Worm (Caenorhabditis elegans) whole organism, L4 larva: ENCODE measurements around the gene vha-7.

ENCODE experiments used
- F44E2.7 ChIP-seq: fragments of 200-800 bp; sonication (Bioruptor generic); IDR thresholded peaks from 2 replicates; pipeline ENCODE4 v2.1.2; 2022; ENCODE audit warnings: missing genetic modification characterization, missing compliant biosample characterization
- R02D3.7 ChIP-seq: fragments of 150-350 bp; sonication (generic microtip); optimal IDR thresholded peaks from 3 replicates; lab custom pipeline; 2014; ENCODE audit warnings: missing biosample characterization, missing genetic modification characterization
- Y105C5A.15 ChIP-seq: fragments of 200-800 bp; sonication (Bioruptor generic); IDR thresholded peaks from 2 replicates; pipeline ENCODE4 v1.3.6; 2022; ENCODE audit warnings: missing genetic modification characterization, missing compliant biosample characterization
- Y5F2A.4 ChIP-seq: fragments of 200-800 bp; sonication (Bioruptor generic); optimal IDR thresholded peaks from 2 replicates; lab custom pipeline; 2018; ENCODE audit warnings: mild to moderate bottlenecking, missing genetic modification characterization, missing compliant biosample characterization
- aha-1 ChIP-seq: fragments of 150-350 bp; peaks from one replicate; lab custom pipeline; 2014; ENCODE audit warnings: missing biosample characterization, missing genetic modification characterization
- ama-1 ChIP-seq: fragments of 150-350 bp; optimal IDR thresholded peaks from 2 replicates; lab custom pipeline; 2014; ENCODE audit warnings: inconsistent platforms, mixed read lengths
- arid-1 ChIP-seq: fragments of 200-800 bp; sonication (Bioruptor generic); conservative IDR thresholded peaks from 2 replicates; pipeline ENCODE4 v1.3.6; 2022; ENCODE audit warnings: missing genetic modification reagents, missing genetic modification characterization, missing compliant biosample characterization
- ceh-62 ChIP-seq: sonication (generic microtip); optimal IDR thresholded peaks from 2 replicates; lab custom pipeline; 2017; ENCODE audit warnings: missing biosample characterization, missing genetic modification characterization
- ceh-82 ChIP-seq: sonication (generic microtip); optimal IDR thresholded peaks from 2 replicates; lab custom pipeline; 2017; ENCODE audit warnings: missing biosample characterization, missing genetic modification characterization
- ces-1 ChIP-seq: fragments of 150-350 bp; sonication (generic microtip); optimal IDR thresholded peaks from 4 replicates; lab custom pipeline; 2014; ENCODE audit warnings: missing biosample characterization, missing genetic modification reagents, missing genetic modification characterization
- cey-2 ChIP-seq: sonication (generic microtip); optimal IDR thresholded peaks from 3 replicates; lab custom pipeline; 2017; ENCODE audit warnings: missing genetic modification characterization, mild to moderate bottlenecking, missing compliant biosample characterization, antibody characterized with exemption, borderline replicate concordance; ENCODE audit not compliant: insufficient read depth
- daf-12 ChIP-seq: fragments of 150-350 bp; optimal IDR thresholded peaks from 2 replicates; lab custom pipeline; 2014; ENCODE audit warnings: missing biosample characterization, missing genetic modification reagents, missing genetic modification characterization
- daf-16 ChIP-seq, 3 experiments: sonication (generic microtip); optimal IDR thresholded peaks; 2 replicates each; lab custom pipeline; 2016 to 2017; ENCODE audit warnings: missing genetic modification characterization in 3 of 3, missing genetic modification reagents in 3 of 3, mild to moderate bottlenecking in 2 of 3, missing compliant biosample characterization in 2 of 3, missing biosample characterization in 1 of 3, moderate library complexity in 1 of 3
- daf-19 ChIP-seq: fragments of 200-800 bp; sonication (Bioruptor generic); conservative IDR thresholded peaks from 2 replicates; pipeline ENCODE4 v1.3.6; 2022; ENCODE audit warnings: missing genetic modification characterization, missing compliant biosample characterization
- dmd-6 ChIP-seq: fragments of 200-800 bp; sonication (Bioruptor generic); IDR thresholded peaks from 2 replicates; pipeline ENCODE4 v1.3.6; 2022; ENCODE audit warnings: missing genetic modification reagents, missing genetic modification characterization, missing compliant biosample characterization
- dmd-8 ChIP-seq: fragments of 200-800 bp; sonication (Bioruptor generic); IDR thresholded peaks from 2 replicates; pipeline ENCODE4 v1.3.6; 2022; ENCODE audit warnings: missing genetic modification characterization, missing compliant biosample characterization
- dve-1 ChIP-seq: sonication (generic microtip); optimal IDR thresholded peaks from 2 replicates; lab custom pipeline; 2017; ENCODE audit warnings: antibody characterized with exemption, mild to moderate bottlenecking, missing genetic modification characterization, missing compliant biosample characterization; ENCODE audit not compliant: insufficient read depth
- egl-27 ChIP-seq: sonication (generic microtip); optimal IDR thresholded peaks from 3 replicates; lab custom pipeline; 2017; ENCODE audit warnings: missing biosample characterization, missing genetic modification reagents, missing genetic modification characterization
- egl-43 ChIP-seq: fragments of 200-800 bp; sonication (Bioruptor generic); IDR thresholded peaks from 2 replicates; pipeline ENCODE4 v1.3.6; 2022; ENCODE audit warnings: missing genetic modification reagents, missing genetic modification characterization, missing compliant biosample characterization
- hif-1 ChIP-seq, 2 experiments: sonication (generic microtip); optimal IDR thresholded peaks; 2 replicates each; lab custom pipeline; 2016 to 2017; ENCODE audit warnings: missing compliant biosample characterization in 2 of 2, missing genetic modification characterization in 2 of 2, missing genetic modification reagents in 2 of 2, missing genotype in 2 of 2, mild to moderate bottlenecking in 1 of 2
- hlh-11 ChIP-seq: fragments of 200-800 bp; sonication (Bioruptor generic); optimal IDR thresholded peaks from 2 replicates; lab custom pipeline; 2018; ENCODE audit warnings: mild to moderate bottlenecking, missing genetic modification characterization, missing compliant biosample characterization
- hlh-30 ChIP-seq: sonication (generic microtip); optimal IDR thresholded peaks from 2 replicates; lab custom pipeline; 2017; ENCODE audit warnings: antibody characterized with exemption, mild to moderate bottlenecking, missing genetic modification characterization, missing compliant biosample characterization; ENCODE audit not compliant: insufficient read depth
- hmg-1.1 ChIP-seq: fragments of 200-800 bp; sonication (Bioruptor generic); IDR thresholded peaks from 2 replicates; pipeline ENCODE4 v1.3.6; 2022; ENCODE audit warnings: missing genetic modification reagents, missing genetic modification characterization, missing compliant biosample characterization
- lim-7 ChIP-seq: fragments of 200-800 bp; sonication (Bioruptor generic); IDR thresholded peaks from 2 replicates; pipeline ENCODE4 v1.3.6; 2022; ENCODE audit warnings: missing genetic modification characterization, missing compliant biosample characterization
- lin-1 ChIP-seq: fragments of 200-800 bp; sonication (Bioruptor generic); IDR thresholded peaks from 2 replicates; pipeline ENCODE4 v1.3.6; 2022; ENCODE audit warnings: missing genetic modification reagents, missing genetic modification characterization, missing compliant biosample characterization
- lin-38 ChIP-seq: fragments of 200-800 bp; sonication (Bioruptor generic); IDR thresholded peaks from 2 replicates; pipeline ENCODE4 v1.3.6; 2022; ENCODE audit warnings: missing genetic modification reagents, missing genetic modification characterization, missing compliant biosample characterization
- madf-9 ChIP-seq: fragments of 200-800 bp; sonication (Bioruptor generic); conservative IDR thresholded peaks from 2 replicates; pipeline ENCODE4 v1.3.6; 2022; ENCODE audit warnings: missing genetic modification reagents, missing genetic modification characterization, missing compliant biosample characterization
- mxl-2 ChIP-seq: fragments of 200-800 bp; sonication (Bioruptor generic); conservative IDR thresholded peaks from 2 replicates; pipeline ENCODE4 v1.3.6; 2022; ENCODE audit warnings: missing genetic modification reagents, missing genetic modification characterization, missing compliant biosample characterization
- mxl-3 ChIP-seq: fragments of 200-800 bp; sonication (Bioruptor generic); optimal IDR thresholded peaks from 2 replicates; lab custom pipeline; 2018; ENCODE audit warnings: mild to moderate bottlenecking, missing genetic modification characterization, missing compliant biosample characterization
- nhr-102 ChIP-seq: sonication (generic microtip); optimal IDR thresholded peaks from 2 replicates; lab custom pipeline; 2016; ENCODE audit warnings: mild to moderate bottlenecking, missing genetic modification characterization, moderate library complexity, missing compliant biosample characterization
- nhr-11 ChIP-seq: fragments of 150-350 bp; optimal IDR thresholded peaks from 2 replicates; lab custom pipeline; 2014; ENCODE audit warnings: missing biosample characterization, missing genetic modification characterization
- nhr-111 ChIP-seq: fragments of 200-800 bp; sonication (Bioruptor generic); optimal IDR thresholded peaks from 2 replicates; lab custom pipeline; 2018; ENCODE audit warnings: mild to moderate bottlenecking, missing genetic modification characterization, missing compliant biosample characterization
- nhr-237 ChIP-seq: sonication (generic microtip); optimal IDR thresholded peaks from 2 replicates; lab custom pipeline; 2017; ENCODE audit warnings: missing biosample characterization, missing genetic modification characterization
- nhr-25 ChIP-seq: sonication (generic microtip); optimal IDR thresholded peaks from 2 replicates; lab custom pipeline; 2017; ENCODE audit warnings: missing genetic modification characterization, mild to moderate bottlenecking, missing compliant biosample characterization, antibody characterized with exemption, moderate library complexity, borderline replicate concordance; ENCODE audit not compliant: insufficient read depth
- nhr-28 ChIP-seq: fragments of 150-350 bp; optimal IDR thresholded peaks from 2 replicates; lab custom pipeline; 2014; ENCODE audit warnings: missing biosample characterization, missing genetic modification characterization
- nhr-42 ChIP-seq: fragments of 200-800 bp; sonication (Bioruptor generic); IDR thresholded peaks from 2 replicates; pipeline ENCODE4 v1.3.6; 2022; ENCODE audit warnings: missing genetic modification characterization, missing compliant biosample characterization
- pha-4 ChIP-seq, 2 experiments: fragments of 150-350 bp in 1 of 2; fragments of 200-800 bp in 1 of 2; sonication (Bioruptor generic) in 1 of 2; IDR thresholded peaks in 1 of 2; optimal IDR thresholded peaks in 1 of 2; 2 replicates each; pipeline versions ENCODE4 v1.3.6 to Lab custom; 2014 to 2022; ENCODE audit warnings: missing genetic modification characterization in 2 of 2, missing genetic modification reagents in 2 of 2, missing biosample characterization in 1 of 2, missing compliant biosample characterization in 1 of 2
- php-3 ChIP-seq: fragments of 200-800 bp; sonication (Bioruptor generic); IDR thresholded peaks from 2 replicates; pipeline ENCODE4 v1.3.6; 2022; ENCODE audit warnings: missing genetic modification reagents, missing genetic modification characterization, missing compliant biosample characterization
- rbr-2 ChIP-seq: sonication (generic microtip); optimal IDR thresholded peaks from 2 replicates; lab custom pipeline; 2016; ENCODE audit warnings: missing genotype, missing genetic modification characterization, missing compliant biosample characterization
- set-16 ChIP-seq: fragments of 200-800 bp; sonication (Bioruptor generic); IDR thresholded peaks from 2 replicates; pipeline ENCODE4 v1.3.6; 2022; ENCODE audit warnings: missing genetic modification reagents, missing genetic modification characterization, missing compliant biosample characterization
- skn-1 ChIP-seq: fragments of 150-350 bp; optimal IDR thresholded peaks from 2 replicates; lab custom pipeline; 2014; ENCODE audit warnings: missing biosample characterization, missing genetic modification characterization
- spr-1 ChIP-seq: sonication (generic microtip); optimal IDR thresholded peaks from 2 replicates; lab custom pipeline; 2016; ENCODE audit warnings: mild to moderate bottlenecking, missing genetic modification characterization, missing compliant biosample characterization
- spr-3 ChIP-seq: fragments of 200-800 bp; sonication (Bioruptor generic); optimal IDR thresholded peaks from 2 replicates; lab custom pipeline; 2018; ENCODE audit warnings: mild to moderate bottlenecking, missing genetic modification characterization, missing compliant biosample characterization
- tag-97 ChIP-seq: fragments of 200-800 bp; sonication (Bioruptor generic); IDR thresholded peaks from 2 replicates; pipeline ENCODE4 v1.3.6; 2022; ENCODE audit warnings: missing genetic modification characterization, missing compliant biosample characterization
- unc-62 ChIP-seq, 3 experiments: fragments of 150-350 bp in 1 of 3; sonication (generic microtip); optimal IDR thresholded peaks in 2 of 3; peaks in 1 of 3; 1 replicate in 1 of 3; 2 replicates in 2 of 3; lab custom pipeline; 2014 to 2017; ENCODE audit warnings: missing biosample characterization in 3 of 3, missing genetic modification characterization in 3 of 3, missing genetic modification reagents in 3 of 3, missing genotype in 1 of 3
- vab-7 ChIP-seq: fragments of 200-800 bp; sonication (Bioruptor generic); IDR thresholded peaks from 2 replicates; pipeline ENCODE4 v1.3.6; 2022; ENCODE audit warnings: missing genetic modification reagents, missing genetic modification characterization, missing compliant biosample characterization
- zip-11 ChIP-seq: fragments of 200-800 bp; sonication (Bioruptor generic); IDR thresholded peaks from 2 replicates; pipeline ENCODE4 v1.3.6; 2022; ENCODE audit warnings: missing genetic modification characterization, missing compliant biosample characterization
- zip-2 ChIP-seq: fragments of 150-350 bp; optimal IDR thresholded peaks from 2 replicates; lab custom pipeline; 2014; ENCODE audit warnings: missing biosample characterization, missing genetic modification characterization
- ztf-11 ChIP-seq: fragments of 150-350 bp; optimal IDR thresholded peaks from 2 replicates; lab custom pipeline; 2014; ENCODE audit warnings: missing biosample characterization, missing genetic modification characterization
- ztf-7 ChIP-seq: fragments of 150-350 bp; optimal IDR thresholded peaks from 2 replicates; lab custom pipeline; 2014; ENCODE audit warnings: missing biosample characterization, missing genetic modification characterization

The vha-7 gene

ce11 chrIV:12600941-12601340 lies 39.3 kb upstream of the vha-7 start (continued):
- no peak for TF ChIP-seq zip-2 (tag; lab: Kevin White, UChicago)
- TF ChIP-seq nhr-42: no peak
- no peak for TF ChIP-seq skn-1
- no peak for TF ChIP-seq zip-11 (GFP tag; lab: Robert Waterston, UW)
- peak; percentile 91 for TF ChIP-seq nhr-28
- TF ChIP-seq rbr-2 (tag; lab: Kevin White, UChicago): no peak
- no peak for TF ChIP-seq spr-3
- TF ChIP-seq unc-62 (GFP tag; optimal IDR thresholded peaks at IDR 0.05 in 1 of 2; lab: Kevin White, UChicago): peak in 1 of 2 experiments; percentile 32
- no peak for TF ChIP-seq unc-62 (tag; optimal IDR thresholded peaks at IDR 0.05; lab: Kevin White, UChicago)
- no peak for TF ChIP-seq cey-2
- peak; percentile 99 for TF ChIP-seq dmd-6 (GFP tag; lab: Robert Waterston, UW)
- no peak for TF ChIP-seq Y5F2A.4 (GFP tag; lab: Kevin White, UChicago)
- TF ChIP-seq dmd-8 (GFP tag; lab: Robert Waterston, UW): no peak
- TF ChIP-seq nhr-25 (tag; lab: Kevin White, UChicago): no peak
- no peak for TF ChIP-seq ceh-82 (tag; lab: Kevin White, UChicago)
- TF ChIP-seq pha-4 (GFP tag; IDR thresholded peaks at IDR 0.05; lab: Robert Waterston, UW): peak; percentile 30; the same call in 1 of the 2 replicates
- TF ChIP-seq pha-4 (tag; optimal IDR thresholded peaks at IDR 0.05; lab: Kevin White, UChicago): no peak
- TF ChIP-seq hlh-11 (tag; lab: Kevin White, UChicago): peak; percentile 91
- no peak for TF ChIP-seq hmg-1.1 (GFP tag; lab: Robert Waterston, UW)
- TF ChIP-seq ama-1 (lab: Kevin White, UChicago): no peak
- no peak for TF ChIP-seq egl-43 (GFP tag; lab: Robert Waterston, UW)
- TF ChIP-seq R02D3.7 (tag; lab: Kevin White, UChicago): no peak
- TF ChIP-seq nhr-237 (tag; lab: Kevin White, UChicago): no peak
- TF ChIP-seq hif-1 (tag; optimal IDR thresholded peaks at IDR 0.05; lab: Kevin White, UChicago): no peak
- peak in 1 of 2 experiments; percentile 71 for TF ChIP-seq daf-16 (GFP tag; optimal IDR thresholded peaks at IDR 0.05; lab: Kevin White, UChicago)
- peak; percentile 97 for TF ChIP-seq daf-16 (tag; optimal IDR thresholded peaks at IDR 0.05; lab: Kevin White, UChicago)
- TF ChIP-seq set-16 (GFP tag; lab: Robert Waterston, UW): no peak
- TF ChIP-seq Y105C5A.15 (GFP tag; lab: Robert Waterston, UW): no peak
- TF ChIP-seq vab-7 (GFP tag; lab: Robert Waterston, UW): no peak
- TF ChIP-seq aha-1 (tag; lab: Kevin White, UChicago): no peak
- TF ChIP-seq php-3: peak; percentile 92
- TF ChIP-seq mxl-3: no peak
- TF ChIP-seq ztf-7 (tag; lab: Kevin White, UChicago): no peak
- TF ChIP-seq lin-38 (GFP tag; lab: Robert Waterston, UW): no peak
- no peak for TF ChIP-seq nhr-111 (GFP tag; lab: Kevin White, UChicago)
- TF ChIP-seq ztf-11 (tag; lab: Kevin White, UChicago): no peak
- no peak for TF ChIP-seq lim-7 (GFP tag; lab: Robert Waterston, UW)
- TF ChIP-seq tag-97 (GFP tag; lab: Robert Waterston, UW): no peak
- no peak for TF ChIP-seq daf-19 (GFP tag; lab: Robert Waterston, UW)
- TF ChIP-seq hlh-30: peak; percentile 18
- no peak for TF ChIP-seq daf-12 (tag; lab: Kevin White, UChicago)
- TF ChIP-seq F44E2.7 (GFP tag; lab: Robert Waterston, UW): no peak
- peak; percentile 89 for TF ChIP-seq dve-1 (tag; lab: Kevin White, UChicago)
- TF ChIP-seq mxl-2 (GFP tag; lab: Robert Waterston, UW): no peak
- no peak for TF ChIP-seq nhr-11 (tag; lab: Kevin White, UChicago)
- TF ChIP-seq ceh-62 (tag; lab: Kevin White, UChicago): no peak
- TF ChIP-seq egl-27 (tag; lab: Kevin White, UChicago): no peak
- TF ChIP-seq spr-1 (tag; lab: Kevin White, UChicago): no peak
- TF ChIP-seq arid-1 (GFP tag; lab: Robert Waterston, UW): no peak
- TF ChIP-seq nhr-102 (tag; lab: Kevin White, UChicago): peak; percentile 98
- TF ChIP-seq ces-1 (GFP tag; lab: Kevin White, UChicago): no peak
- TF ChIP-seq madf-9: no peak
- peak; percentile 62; the same call in 1 of the 2 replicates for TF ChIP-seq lin-1
